Worm (Caenorhabditis elegans) whole organism, young adult: ENCODE results near the gene T10G3.2.

Source experiments
- C06A6.2 ChIP-seq: fragments of 200-800 bp; sonication (Bioruptor generic); conservative IDR thresholded peaks from 2 replicates; pipeline ENCODE4 v1.3.6; 2022; ENCODE audit warnings: missing genetic modification characterization, missing compliant biosample characterization
- D2030.7 ChIP-seq: fragments of 200-800 bp; sonication (Bioruptor generic); IDR thresholded peaks from 2 replicates; pipeline ENCODE4 v1.3.6; 2022; ENCODE audit warnings: missing genetic modification reagents, missing genetic modification characterization, missing compliant biosample characterization
- F33H1.4 ChIP-seq: fragments of 200-800 bp; sonication (Bioruptor generic); IDR thresholded peaks from 2 replicates; pipeline ENCODE4 v1.3.6; 2022; ENCODE audit warnings: missing genetic modification reagents, missing genetic modification characterization, missing compliant biosample characterization
- K11D2.4 ChIP-seq: fragments of 200-800 bp; sonication (Bioruptor generic); IDR thresholded peaks from 2 replicates; pipeline ENCODE4 v1.3.6; 2022; ENCODE audit warnings: missing genetic modification reagents, missing genetic modification characterization, missing compliant biosample characterization
- hlh-26 ChIP-seq: fragments of 200-800 bp; sonication (Bioruptor generic); conservative IDR thresholded peaks from 2 replicates; pipeline ENCODE4 v1.3.6; 2022; ENCODE audit warnings: missing genetic modification reagents, missing genetic modification characterization, missing compliant biosample characterization
- lin-54 ChIP-seq: fragments of 200-800 bp; sonication (Bioruptor generic); optimal IDR thresholded peaks from 2 replicates; lab custom pipeline; 2018; ENCODE audit warnings: mild to moderate bottlenecking, missing genetic modification characterization, missing compliant biosample characterization
- lsl-1 ChIP-seq: fragments of 200-800 bp; sonication (Bioruptor generic); optimal IDR thresholded peaks from 2 replicates; lab custom pipeline; 2018; ENCODE audit warnings: mild to moderate bottlenecking, missing genetic modification characterization, moderate library complexity, missing compliant biosample characterization
- mel-28 ChIP-seq: sonication (generic microtip); optimal IDR thresholded peaks from 2 replicates; lab custom pipeline; 2016; ENCODE audit warnings: borderline replicate concordance, mild to moderate bottlenecking, missing genetic modification characterization, missing compliant biosample characterization
- pbrm-1 ChIP-seq: fragments of 200-800 bp; sonication (Bioruptor generic); IDR thresholded peaks from 2 replicates; pipeline ENCODE4 v1.3.6; 2022; ENCODE audit warnings: missing genetic modification reagents, missing genetic modification characterization, missing compliant biosample characterization

T10G3.2 gene

DNA sequence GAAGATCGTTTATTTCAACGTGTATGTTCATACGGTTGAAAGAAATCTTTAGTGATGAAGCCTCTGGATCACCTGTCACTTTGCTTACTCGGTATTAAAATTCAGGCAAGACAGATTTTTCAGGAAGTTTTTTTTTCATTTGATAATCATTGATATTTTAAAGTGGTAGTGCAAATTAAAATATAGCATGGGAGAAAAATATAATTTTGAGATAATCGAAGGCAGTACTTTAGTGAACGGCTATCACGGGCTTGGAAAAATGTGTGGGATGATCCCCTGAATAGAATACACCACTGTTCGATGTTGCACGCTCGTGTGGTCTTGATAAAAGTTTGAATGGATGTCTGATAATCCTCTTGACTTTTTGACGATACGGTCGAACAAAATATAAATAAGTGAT is 52.3 kb downstream of the T10G3.2 start:
- TF ChIP-seq mel-28 (tag; lab: Kevin White, UChicago) (no peak), pbrm-1 (GFP tag; lab: Robert Waterston, UW) (no peak), C06A6.2 (GFP tag; lab: Robert Waterston, UW) (no peak), D2030.7 (GFP tag; lab: Robert Waterston, UW) (no peak), lin-54 (GFP tag; lab: Kevin White, UChicago) (no peak), F33H1.4 (GFP tag; lab: Robert Waterston, UW) (no peak), K11D2.4 (no peak), hlh-26 (GFP tag; lab: Robert Waterston, UW) (no peak), lsl-1 (GFP tag; lab: Kevin White, UChicago) (no peak)
